Worm (Caenorhabditis elegans) whole organism, mixed stage, embryonic: ENCODE measurements around the gene C46C2.2.

Source experiments
- M03D4.4 ChIP-seq: sonication (generic microtip); optimal IDR thresholded peaks from 2 replicates; lab custom pipeline; 2017; ENCODE audit warnings: mild to moderate bottlenecking, missing genetic modification characterization, missing compliant biosample characterization
- bed-3 ChIP-seq: fragments of 200-800 bp; sonication (Bioruptor generic); optimal IDR thresholded peaks from 3 replicates; lab custom pipeline; 2018; ENCODE audit warnings: mild to moderate bottlenecking, missing genetic modification characterization, moderate library complexity, missing compliant biosample characterization
- blmp-1 ChIP-seq: fragments of 150-350 bp; optimal IDR thresholded peaks from 2 replicates; lab custom pipeline; 2014; ENCODE audit warnings: missing biosample characterization, missing genetic modification characterization
- ceh-39 ChIP-seq: fragments of 150-350 bp; optimal IDR thresholded peaks from 2 replicates; lab custom pipeline; 2014; ENCODE audit warnings: missing biosample characterization, missing genetic modification characterization
- ceh-43 ChIP-seq: fragments of 200-800 bp; sonication (Bioruptor generic); optimal IDR thresholded peaks from 2 replicates; lab custom pipeline; 2018; ENCODE audit warnings: mild to moderate bottlenecking, missing genetic modification characterization, moderate library complexity, missing compliant biosample characterization
- ceh-83 ChIP-seq: fragments of 200-800 bp; sonication (Bioruptor generic); optimal IDR thresholded peaks from 2 replicates; lab custom pipeline; 2018; ENCODE audit warnings: mild to moderate bottlenecking, missing genetic modification characterization, missing compliant biosample characterization
- ces-1 ChIP-seq: fragments of 150-350 bp; optimal IDR thresholded peaks from 2 replicates; lab custom pipeline; 2014; ENCODE audit warnings: missing biosample characterization, missing genetic modification reagents, missing genetic modification characterization
- cnd-1 ChIP-seq: fragments of 200-800 bp; sonication (Bioruptor generic); optimal IDR thresholded peaks from 2 replicates; lab custom pipeline; 2018; ENCODE audit warnings: mild to moderate bottlenecking, missing genetic modification characterization, missing compliant biosample characterization
- drap-1 ChIP-seq: fragments of 200-800 bp; sonication (Bioruptor generic); optimal IDR thresholded peaks from 3 replicates; lab custom pipeline; 2018; ENCODE audit warnings: mild to moderate bottlenecking, missing genetic modification characterization, missing compliant biosample characterization
- elt-1 ChIP-seq: sonication (generic microtip); optimal IDR thresholded peaks from 2 replicates; lab custom pipeline; 2017; ENCODE audit warnings: missing genetic modification characterization, mild to moderate bottlenecking, missing compliant biosample characterization, antibody characterized with exemption, moderate library complexity, borderline replicate concordance; ENCODE audit not compliant: insufficient read depth
- elt-3 ChIP-seq: fragments of 150-350 bp; optimal IDR thresholded peaks from 2 replicates; lab custom pipeline; 2014; ENCODE audit warnings: missing biosample characterization, missing genetic modification characterization
- flh-1 ChIP-seq: fragments of 200-800 bp; sonication (Bioruptor generic); optimal IDR thresholded peaks from 2 replicates; lab custom pipeline; 2018; ENCODE audit warnings: mild to moderate bottlenecking, missing genetic modification characterization, moderate library complexity, missing compliant biosample characterization
- ham-2 ChIP-seq: fragments of 200-800 bp; sonication (Bioruptor generic); optimal IDR thresholded peaks from 2 replicates; lab custom pipeline; 2018; ENCODE audit warnings: mild to moderate bottlenecking, missing genetic modification characterization, missing compliant biosample characterization
- hlh-1 ChIP-seq: fragments of 150-350 bp; optimal IDR thresholded peaks from 2 replicates; lab custom pipeline; 2014; ENCODE audit warnings: missing biosample characterization, missing genetic modification reagents, missing genetic modification characterization
- lin-13 ChIP-seq: fragments of 150-350 bp; optimal IDR thresholded peaks from 2 replicates; lab custom pipeline; 2014; ENCODE audit warnings: missing biosample characterization, missing genetic modification characterization
- lin-32 ChIP-seq: fragments of 200-800 bp; sonication (Bioruptor generic); optimal IDR thresholded peaks from 2 replicates; lab custom pipeline; 2018; ENCODE audit warnings: mild to moderate bottlenecking, missing genetic modification characterization, missing compliant biosample characterization
- lsy-2 ChIP-seq: fragments of 150-350 bp; optimal IDR thresholded peaks from 2 replicates; lab custom pipeline; 2014; ENCODE audit warnings: missing biosample characterization, missing genetic modification characterization
- mab-5 ChIP-seq: fragments of 150-350 bp; optimal IDR thresholded peaks from 2 replicates; lab custom pipeline; 2014; ENCODE audit warnings: missing biosample characterization, missing genetic modification characterization
- mep-1 ChIP-seq: fragments of 150-350 bp; optimal IDR thresholded peaks from 2 replicates; lab custom pipeline; 2017; ENCODE audit warnings: missing biosample characterization, missing genetic modification reagents, missing genetic modification characterization, inconsistent platforms
- mls-2 ChIP-seq: sonication (generic microtip); optimal IDR thresholded peaks from 2 replicates; lab custom pipeline; 2016; ENCODE audit warnings: mild to moderate bottlenecking, missing genetic modification characterization, moderate library complexity, missing compliant biosample characterization
- nhr-12 ChIP-seq: fragments of 150-350 bp; optimal IDR thresholded peaks from 2 replicates; lab custom pipeline; 2014; ENCODE audit warnings: missing biosample characterization, missing genetic modification characterization
- nhr-2 ChIP-seq: fragments of 150-350 bp; optimal IDR thresholded peaks from 2 replicates; lab custom pipeline; 2014; ENCODE audit warnings: missing biosample characterization, missing genetic modification characterization
- nhr-237 ChIP-seq: fragments of 150-350 bp; optimal IDR thresholded peaks from 2 replicates; lab custom pipeline; 2014; ENCODE audit warnings: missing biosample characterization, missing genetic modification characterization
- nhr-28 ChIP-seq: fragments of 150-350 bp; optimal IDR thresholded peaks from 2 replicates; lab custom pipeline; 2014; ENCODE audit warnings: missing biosample characterization, missing genetic modification characterization
- nhr-76 ChIP-seq: sonication (generic microtip); optimal IDR thresholded peaks from 2 replicates; lab custom pipeline; 2017; ENCODE audit warnings: missing biosample characterization, missing genetic modification characterization
- pha-4 ChIP-seq: fragments of 150-350 bp; optimal IDR thresholded peaks from 2 replicates; lab custom pipeline; 2018; ENCODE audit warnings: missing biosample characterization, missing genetic modification reagents, missing genetic modification characterization
- sem-2 ChIP-seq: fragments of 200-800 bp; sonication (Bioruptor generic); optimal IDR thresholded peaks from 2 replicates; lab custom pipeline; 2018; ENCODE audit warnings: mild to moderate bottlenecking, missing genetic modification characterization, missing compliant biosample characterization
- snpc-4 ChIP-seq: fragments of 150-350 bp; optimal IDR thresholded peaks from 2 replicates; lab custom pipeline; 2014; ENCODE audit warnings: missing biosample characterization, missing genetic modification characterization
- sptf-1 ChIP-seq: sonication (generic microtip); optimal IDR thresholded peaks from 2 replicates; lab custom pipeline; 2017; ENCODE audit warnings: mild to moderate bottlenecking, missing genetic modification characterization, moderate library complexity, missing compliant biosample characterization
- tbx-8 ChIP-seq: fragments of 200-800 bp; sonication (Bioruptor generic); optimal IDR thresholded peaks from 2 replicates; lab custom pipeline; 2018; ENCODE audit warnings: mild to moderate bottlenecking, missing genetic modification characterization, moderate library complexity, missing compliant biosample characterization
- unc-120 ChIP-seq: sonication (generic microtip); optimal IDR thresholded peaks from 2 replicates; lab custom pipeline; 2017; ENCODE audit warnings: missing genetic modification characterization, missing compliant biosample characterization; ENCODE audit not compliant: poor library complexity, severe bottlenecking
- unc-39 ChIP-seq: fragments of 150-350 bp; optimal IDR thresholded peaks from 2 replicates; lab custom pipeline; 2014; ENCODE audit warnings: missing biosample characterization, missing genetic modification characterization
- unc-62 ChIP-seq: fragments of 150-350 bp; optimal IDR thresholded peaks from 2 replicates; lab custom pipeline; 2014; ENCODE audit warnings: missing biosample characterization, missing genetic modification reagents, missing genetic modification characterization
- zip-8 ChIP-seq: fragments of 150-350 bp; optimal IDR thresholded peaks from 2 replicates; lab custom pipeline; 2014; ENCODE audit warnings: missing biosample characterization, missing genetic modification characterization
- ztf-11 ChIP-seq: fragments of 150-350 bp; optimal IDR thresholded peaks from 2 replicates; lab custom pipeline; 2014; ENCODE audit warnings: missing biosample characterization, missing genetic modification characterization

The C46C2.2 gene

DNA sequence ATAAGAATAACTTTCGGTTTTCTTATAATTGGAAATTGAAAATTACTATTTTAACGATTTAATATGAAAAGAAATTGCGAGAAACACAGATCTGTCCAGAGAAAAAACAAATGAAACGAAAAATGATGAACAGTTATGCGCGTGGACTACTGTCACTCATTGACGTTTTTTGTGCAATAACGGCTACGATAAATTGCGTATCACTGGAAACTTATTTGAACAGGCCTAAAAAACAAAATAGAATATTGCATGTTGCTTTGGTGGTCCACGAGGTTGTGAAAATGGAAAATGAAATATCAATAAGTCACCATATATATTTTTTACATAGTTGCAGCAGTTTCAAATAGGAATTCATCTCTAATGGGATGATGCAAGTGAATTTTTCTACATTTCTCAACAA is 47.0 kb downstream of the C46C2.2 start:
- no peak for TF ChIP-seq M03D4.4 (tag; lab: Kevin White, UChicago)
- no peak for TF ChIP-seq nhr-12 (tag; lab: Kevin White, UChicago)
- no peak for TF ChIP-seq nhr-2
- no peak for TF ChIP-seq blmp-1
- no peak for TF ChIP-seq nhr-237 (tag; lab: Kevin White, UChicago)
- TF ChIP-seq elt-3: no peak
- TF ChIP-seq nhr-28 (tag; lab: Kevin White, UChicago): no peak
- no peak for TF ChIP-seq ces-1
- TF ChIP-seq pha-4 (tag; lab: Kevin White, UChicago): no peak
- no peak for TF ChIP-seq mab-5 (tag; lab: Kevin White, UChicago)
- TF ChIP-seq ceh-83: no peak
- no peak for TF ChIP-seq ceh-39
- TF ChIP-seq nhr-76 (tag; lab: Kevin White, UChicago): no peak
- TF ChIP-seq cnd-1: no peak
- TF ChIP-seq ham-2 (GFP tag; lab: Kevin White, UChicago): no peak

DNA sequence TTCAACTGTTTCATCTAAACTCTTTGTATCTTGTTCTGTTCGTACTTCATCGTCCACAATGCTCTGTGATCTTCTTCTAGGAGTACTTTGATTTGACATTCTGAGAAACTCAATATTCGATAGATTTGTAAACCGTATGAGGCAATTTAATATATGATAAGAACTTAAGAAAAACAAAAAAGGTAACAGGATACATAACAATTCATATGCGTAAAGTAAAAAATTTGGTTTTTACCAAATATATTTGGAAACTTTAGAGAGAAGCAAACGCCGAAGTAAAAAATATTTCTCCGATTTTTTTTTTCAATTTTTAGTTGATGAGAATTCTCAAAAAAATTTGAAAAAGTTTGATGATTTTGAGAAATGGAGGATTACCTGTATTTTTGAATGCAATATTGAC is 48.9 kb downstream of the C46C2.2 start, which contains the start of gene Y11D7A.19:
Y11D7A.19 (minus strand) TSS at position 101 of the 400 bp plus-strand sequence.
- TF ChIP-seq hlh-1 (tag; lab: Kevin White, UChicago) (no peak), pha-4 (tag; lab: Kevin White, UChicago) (no peak), lin-32 (no peak), nhr-12 (tag; lab: Kevin White, UChicago) (no peak), snpc-4 (tag; lab: Kevin White, UChicago) (no peak)
- TF ChIP-seq, all 35 proteins: peak for 0

DNA sequence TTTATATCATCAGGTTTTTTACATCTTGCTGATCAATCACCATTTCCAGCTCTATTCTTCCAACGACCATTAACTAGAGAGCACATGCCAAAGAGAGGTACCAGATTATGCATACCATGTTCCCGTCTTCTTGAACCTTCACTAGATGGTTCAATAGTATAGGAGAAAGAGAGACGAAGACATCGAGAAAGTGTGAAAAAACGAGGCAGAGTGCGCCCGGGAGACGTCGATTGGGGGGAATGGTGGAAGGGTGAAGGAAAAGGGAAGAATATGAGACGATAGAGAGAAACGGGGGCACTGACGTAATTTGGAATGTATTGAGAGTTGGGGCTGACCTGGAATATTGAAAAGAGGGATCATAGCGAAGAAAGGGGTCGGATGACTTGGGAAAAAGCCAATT is 50.1 kb downstream of the C46C2.2 start:
- TF ChIP-seq cnd-1 (peak; percentile 28), ztf-11 (tag; lab: Kevin White, UChicago) (no peak), nhr-2 (peak; percentile 74)

DNA sequence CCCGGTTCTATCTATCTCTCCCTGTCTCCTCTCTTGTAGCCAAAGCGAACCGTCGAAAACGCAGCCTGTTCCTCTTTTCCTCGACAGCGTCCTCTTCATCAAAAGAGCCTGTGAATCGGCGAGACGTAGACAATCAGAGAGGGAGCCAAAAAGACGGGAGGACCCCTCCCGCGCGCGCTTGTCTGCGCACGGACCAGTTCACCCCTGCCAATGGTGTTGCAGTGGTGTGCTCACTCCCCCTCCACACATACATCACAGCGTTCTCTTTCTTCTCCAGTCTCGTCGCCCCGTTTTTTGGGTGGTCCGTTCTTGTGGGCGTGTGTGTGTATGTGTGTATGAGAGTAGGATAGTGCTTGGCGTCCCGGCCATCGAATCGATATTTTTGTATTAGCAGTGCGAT is 51.4 kb downstream of the C46C2.2 start:
- TF ChIP-seq blmp-1: no peak
- no peak for TF ChIP-seq bed-3 (GFP tag; lab: Kevin White, UChicago)
- no peak for TF ChIP-seq unc-39 (tag; lab: Kevin White, UChicago)
- TF ChIP-seq M03D4.4 (tag; lab: Kevin White, UChicago): peak; percentile 41
- peak; percentile 46 for TF ChIP-seq unc-62 (GFP tag; lab: Kevin White, UChicago)
- TF ChIP-seq ham-2 (GFP tag; lab: Kevin White, UChicago): peak; percentile 55
- peak; percentile 27 for TF ChIP-seq ceh-39
- TF ChIP-seq ceh-43 (GFP tag; lab: Kevin White, UChicago): no peak
- no peak for TF ChIP-seq lsy-2 (tag; lab: Kevin White, UChicago)
- TF ChIP-seq ceh-83: peak; percentile 37
- TF ChIP-seq lin-13 (tag; lab: Kevin White, UChicago): peak; percentile 1
- TF ChIP-seq ztf-11 (tag; lab: Kevin White, UChicago): peak; percentile 68
- peak; percentile 7 for TF ChIP-seq unc-120
- no peak for TF ChIP-seq mab-5 (tag; lab: Kevin White, UChicago)
- TF ChIP-seq flh-1: no peak
- TF ChIP-seq zip-8 (tag; lab: Kevin White, UChicago): no peak
- TF ChIP-seq hlh-1 (tag; lab: Kevin White, UChicago): peak; percentile 11
- no peak for TF ChIP-seq sptf-1 (tag; lab: Kevin White, UChicago)
- no peak for TF ChIP-seq ces-1
- TF ChIP-seq nhr-237 (tag; lab: Kevin White, UChicago): no peak
- no peak for TF ChIP-seq mls-2
- no peak for TF ChIP-seq elt-3
- TF ChIP-seq elt-1 (tag; lab: Kevin White, UChicago): no peak
- no peak for TF ChIP-seq snpc-4 (tag; lab: Kevin White, UChicago)
- TF ChIP-seq cnd-1: peak; percentile 32
- TF ChIP-seq pha-4 (tag; lab: Kevin White, UChicago): no peak
- TF ChIP-seq nhr-12 (tag; lab: Kevin White, UChicago): no peak
- TF ChIP-seq nhr-2: no peak
- TF ChIP-seq tbx-8 (GFP tag; lab: Kevin White, UChicago): peak; percentile 14
- no peak for TF ChIP-seq nhr-28 (tag; lab: Kevin White, UChicago)
- TF ChIP-seq lin-32: no peak
- TF ChIP-seq sem-2 (GFP tag; lab: Kevin White, UChicago): no peak
- peak; percentile 22 for TF ChIP-seq drap-1 (GFP tag; lab: Kevin White, UChicago)
- peak; percentile 20 for TF ChIP-seq mep-1
- no peak for TF ChIP-seq nhr-76 (tag; lab: Kevin White, UChicago)
